Worm (Caenorhabditis elegans): ENCODE results near the gene C38D9.2.

- TF ChIP-seq pha-4 (tag; optimal IDR thresholded peaks at IDR 0.05), result no peak
- TF ChIP-seq cnd-1 (tag; optimal IDR thresholded peaks at IDR 0.05), result no peak
- no peak for TF ChIP-seq mab-5 (tag; optimal IDR thresholded peaks at IDR 0.05)
- TF ChIP-seq ztf-11 (tag; optimal IDR thresholded peaks at IDR 0.05), result no peak
- TF ChIP-seq M03D4.4 (tag; optimal IDR thresholded peaks at IDR 0.05), result no peak
- no peak for TF ChIP-seq nhr-237 (tag; optimal IDR thresholded peaks at IDR 0.05)
- no peak for TF ChIP-seq flh-1 (GFP tag; optimal IDR thresholded peaks at IDR 0.05)
- TF ChIP-seq snpc-4 (tag; optimal IDR thresholded peaks at IDR 0.05), result no peak
- no peak for TF ChIP-seq lin-13 (tag; optimal IDR thresholded peaks at IDR 0.05)
- no peak for TF ChIP-seq unc-62 (GFP tag; optimal IDR thresholded peaks at IDR 0.05)
- TF ChIP-seq ces-1 (GFP tag; optimal IDR thresholded peaks at IDR 0.05), result no peak
- TF ChIP-seq nhr-2 (tag; optimal IDR thresholded peaks at IDR 0.05), result no peak
- no peak for TF ChIP-seq lin-32 (GFP tag; optimal IDR thresholded peaks at IDR 0.05)
- TF ChIP-seq nhr-12 (tag; optimal IDR thresholded peaks at IDR 0.05), result no peak
Observed at ce11 chrV:17601520-17601919, 34.6 kb downstream of the C38D9.2 start, which contains the start of gene ztf-25.
